Worm (Caenorhabditis elegans) whole organism, L1 larva: ENCODE data around the gene F59E11.6.

Source experiments
- ama-1 ChIP-seq: fragments of 150-350 bp; optimal IDR thresholded peaks from 2 replicates; lab custom pipeline; 2014
- ceh-82 ChIP-seq, 3 experiments: fragments of 150-350 bp in 1 of 3; sonication (generic microtip) in 2 of 3; optimal IDR thresholded peaks; 2 replicates each; lab custom pipeline; 2014 to 2017; ENCODE audit warnings: missing biosample characterization in 3 of 3, missing genetic modification characterization in 3 of 3
- fos-1 ChIP-seq: fragments of 150-350 bp; optimal IDR thresholded peaks from 2 replicates; lab custom pipeline; 2014; ENCODE audit warnings: missing biosample characterization, missing genetic modification characterization
- lin-13 ChIP-seq: fragments of 150-350 bp; optimal IDR thresholded peaks from 2 replicates; lab custom pipeline; 2014; ENCODE audit warnings: missing biosample characterization, missing genetic modification reagents, missing genetic modification characterization
- nhr-11 ChIP-seq: fragments of 150-350 bp; optimal IDR thresholded peaks from 2 replicates; lab custom pipeline; 2014; ENCODE audit warnings: missing biosample characterization, missing genetic modification characterization
- nhr-90 ChIP-seq: sonication (generic microtip); optimal IDR thresholded peaks from 2 replicates; lab custom pipeline; 2016; ENCODE audit warnings: mild to moderate bottlenecking, missing genetic modification characterization, missing compliant biosample characterization; ENCODE audit not compliant: poor library complexity
- snpc-4 ChIP-seq: fragments of 150-350 bp; optimal IDR thresholded peaks from 2 replicates; lab custom pipeline; 2014; ENCODE audit warnings: missing biosample characterization, missing genetic modification characterization
- sox-4 ChIP-seq: sonication (generic microtip); optimal IDR thresholded peaks from 2 replicates; lab custom pipeline; 2016; ENCODE audit warnings: missing genetic modification characterization, missing compliant biosample characterization
- unc-98 ChIP-seq: fragments of 200-800 bp; sonication (Bioruptor generic); IDR thresholded peaks from 2 replicates; pipeline ENCODE4 v1.3.6; 2022; ENCODE audit warnings: missing genetic modification characterization, missing compliant biosample characterization

ce11 chrV:8994272-8994671 is 2.7 kb downstream of the F59E11.6 start:
- TF ChIP-seq ama-1 (lab: Kevin White, UChicago) = no peak
- TF ChIP-seq nhr-90 (tag; lab: Kevin White, UChicago) = peak; percentile 35
- no peak for TF ChIP-seq unc-98 (GFP tag; lab: Robert Waterston, UW)
- TF ChIP-seq nhr-11 (tag; lab: Kevin White, UChicago) = no peak
- TF ChIP-seq ceh-82 (tag; optimal IDR thresholded peaks at IDR 0.05; lab: Kevin White, UChicago) = no peak
- no peak for TF ChIP-seq snpc-4
- no peak for TF ChIP-seq sox-4 (tag; lab: Kevin White, UChicago)
- TF ChIP-seq lin-13 (GFP tag; lab: Kevin White, UChicago) = no peak
- no peak for TF ChIP-seq fos-1 (tag; lab: Kevin White, UChicago)
